Worm (Caenorhabditis elegans) whole organism, L1 larva: ENCODE measurements around the gene srh-248.
"Not testable (repeated sequence)": the region's sequence is repeated elsewhere in the genome, so short reads cannot be mapped to it uniquely, and the experiment has no call there.

Experiments
- elt-2 ChIP-seq: sonication (generic microtip); optimal IDR thresholded peaks from 2 replicates; lab custom pipeline; 2016; ENCODE audit warnings: missing genetic modification characterization, mild to moderate bottlenecking, inconsistent platforms, missing compliant biosample characterization, missing genetic modification reagents
- ets-5 ChIP-seq: fragments of 200-800 bp; sonication (Bioruptor generic); IDR thresholded peaks from 2 replicates; pipeline ENCODE4 v1.3.6; 2022; ENCODE audit warnings: missing genetic modification characterization, missing compliant biosample characterization
- hpl-2 ChIP-seq: fragments of 150-350 bp; optimal IDR thresholded peaks from 2 replicates; lab custom pipeline; 2014; ENCODE audit warnings: missing biosample characterization, missing genetic modification reagents, missing genetic modification characterization
- lsy-2 ChIP-seq, 2 experiments: fragments of 150-350 bp; optimal IDR thresholded peaks; 2 replicates each; lab custom pipeline; 2014; ENCODE audit warnings: missing biosample characterization in 2 of 2, missing genetic modification characterization in 2 of 2
- unc-62 ChIP-seq: fragments of 150-350 bp; optimal IDR thresholded peaks from 2 replicates; lab custom pipeline; 2014; ENCODE audit warnings: missing biosample characterization, missing genetic modification reagents, missing genetic modification characterization
- zag-1 ChIP-seq: fragments of 150-350 bp; optimal IDR thresholded peaks from 2 replicates; lab custom pipeline; 2014; ENCODE audit warnings: missing biosample characterization, missing genetic modification characterization

DNA sequence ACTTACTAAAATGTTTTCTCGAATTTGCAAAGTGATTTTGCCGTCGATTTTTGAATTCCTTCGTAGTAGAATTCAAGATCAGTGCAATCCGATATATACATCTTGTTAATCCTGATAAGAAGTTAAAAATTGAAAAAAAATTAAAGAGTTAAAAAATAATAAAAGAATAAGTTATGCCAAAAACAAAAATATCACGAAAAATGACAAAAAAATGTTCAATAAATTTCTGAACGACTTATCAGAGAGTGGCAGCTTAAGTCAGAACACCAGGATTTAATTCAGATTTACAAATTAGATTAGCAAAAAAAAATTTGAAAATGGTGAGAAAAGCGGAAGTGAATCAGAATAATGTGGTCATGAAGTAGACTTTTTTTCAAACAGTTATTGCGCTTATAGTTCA is 20.0 kb upstream of the srh-248 start, which contains the start of gene srw-123:
- TF ChIP-seq hpl-2 (GFP tag; lab: Kevin White, UChicago); zag-1 (tag; lab: Kevin White, UChicago); lsy-2 (tag; optimal IDR thresholded peaks at IDR 0.05; lab: Kevin White, UChicago); ets-5; unc-62 (GFP tag; lab: Kevin White, UChicago); elt-2: not testable (repeated sequence)
